Fruit fly (Drosophila melanogaster): ENCODE measurements around the gene Polr2D.

The Polr2D gene

dm6 chr3R:18255281-18255680, at the start of gene Polr2D, which contains the start of the genes Ada2a, Tgs1 and moi:
Polr2D (minus strand) TSS chr3R:18255487.
Ada2a (minus strand) TSS chr3R:18255487.
Tgs1 (plus strand) TSS chr3R:18255530.
moi (plus strand) TSS chr3R:18255530.
- TF ChIP-seq Myc (optimal IDR thresholded peaks at IDR 0.05) (no peak), psq (optimal IDR thresholded peaks at IDR 0.05) (no peak), h (optimal IDR thresholded peaks at IDR 0.05) (no peak), Sin3A (optimal IDR thresholded peaks at IDR 0.05) (no peak), ttk (optimal IDR thresholded peaks at IDR 0.05) (no peak), insv (optimal IDR thresholded peaks at IDR 0.05) (no peak)

- TF ChIP-seq psq (optimal IDR thresholded peaks at IDR 0.05) (no peak), insv (optimal IDR thresholded peaks at IDR 0.05) (no peak), Myc (optimal IDR thresholded peaks at IDR 0.05) (no peak), Sin3A (optimal IDR thresholded peaks at IDR 0.05) (no peak), h (optimal IDR thresholded peaks at IDR 0.05) (no peak), ttk (optimal IDR thresholded peaks at IDR 0.05) (no peak)
Observed at dm6 chr3R:18302749-18303148, 47.5 kb upstream of the Polr2D start, which contains the start of gene CG7126. CG7126 (minus strand) TSS chr3R:18302849.

- TF ChIP-seq psq (optimal IDR thresholded peaks at IDR 0.05) (no peak), h (optimal IDR thresholded peaks at IDR 0.05) (no peak), Myc (optimal IDR thresholded peaks at IDR 0.05) (no peak), insv (optimal IDR thresholded peaks at IDR 0.05) (no peak), ttk (optimal IDR thresholded peaks at IDR 0.05) (no peak), Sin3A (optimal IDR thresholded peaks at IDR 0.05) (no peak)
Observed at dm6 chr3R:18301569-18301968, 46.3 kb upstream of the Polr2D start, which contains the start of gene Polr1E. Polr1E (minus strand) TSS chr3R:18301728.

dm6 chr3R:18298900-18299321, 43.6 kb upstream of the Polr2D start, which contains the start of gene Dlc90F:
Dlc90F (plus strand) TSS chr3R:18299229.
- no peak for TF ChIP-seq Sin3A (optimal IDR thresholded peaks at IDR 0.05)
- no peak for TF ChIP-seq Myc (optimal IDR thresholded peaks at IDR 0.05)
- TF ChIP-seq h (optimal IDR thresholded peaks at IDR 0.05), result no peak
- TF ChIP-seq ttk (optimal IDR thresholded peaks at IDR 0.05), result no peak
- TF ChIP-seq psq (optimal IDR thresholded peaks at IDR 0.05), result no peak
- no peak for TF ChIP-seq insv (optimal IDR thresholded peaks at IDR 0.05)

dm6 chr3R:18298298-18298899, 43.1 kb upstream of the Polr2D start:
- TF ChIP-seq Sin3A (optimal IDR thresholded peaks at IDR 0.05) (no peak), Myc (optimal IDR thresholded peaks at IDR 0.05) (no peak), ttk (optimal IDR thresholded peaks at IDR 0.05) (no peak), h (optimal IDR thresholded peaks at IDR 0.05) (no peak), psq (optimal IDR thresholded peaks at IDR 0.05) (no peak), insv (optimal IDR thresholded peaks at IDR 0.05) (no peak)

dm6 chr3R:18297444-18298297, 42.4 kb upstream of the Polr2D start:
- TF ChIP-seq insv (optimal IDR thresholded peaks at IDR 0.05) (no peak), Sin3A (optimal IDR thresholded peaks at IDR 0.05) (no peak), Myc (optimal IDR thresholded peaks at IDR 0.05) (no peak), h (optimal IDR thresholded peaks at IDR 0.05) (no peak), psq (optimal IDR thresholded peaks at IDR 0.05) (no peak), ttk (optimal IDR thresholded peaks at IDR 0.05) (no peak)

- TF ChIP-seq insv (optimal IDR thresholded peaks at IDR 0.05), result no peak
Observed at dm6 chr3R:18296737-18297136, 41.5 kb upstream of the Polr2D start.

- no peak for TF ChIP-seq Sin3A (optimal IDR thresholded peaks at IDR 0.05)
- no peak for TF ChIP-seq Myc (optimal IDR thresholded peaks at IDR 0.05)
- no peak for TF ChIP-seq psq (optimal IDR thresholded peaks at IDR 0.05)
- no peak for TF ChIP-seq insv (optimal IDR thresholded peaks at IDR 0.05)
- TF ChIP-seq h (optimal IDR thresholded peaks at IDR 0.05), result no peak
- TF ChIP-seq ttk (optimal IDR thresholded peaks at IDR 0.05), result no peak
Observed at dm6 chr3R:18296084-18296483, 40.8 kb upstream of the Polr2D start.

- TF ChIP-seq psq (optimal IDR thresholded peaks at IDR 0.05) (no peak), Myc (optimal IDR thresholded peaks at IDR 0.05) (no peak), h (optimal IDR thresholded peaks at IDR 0.05) (no peak), Sin3A (optimal IDR thresholded peaks at IDR 0.05) (no peak), ttk (optimal IDR thresholded peaks at IDR 0.05) (no peak), insv (optimal IDR thresholded peaks at IDR 0.05) (no peak)
Observed at dm6 chr3R:18295262-18295944, 40.1 kb upstream of the Polr2D start.

dm6 chr3R:18294488-18294887, 39.2 kb upstream of the Polr2D start:
- no peak for TF ChIP-seq insv (optimal IDR thresholded peaks at IDR 0.05)
- TF ChIP-seq h (optimal IDR thresholded peaks at IDR 0.05), result no peak
- TF ChIP-seq ttk (optimal IDR thresholded peaks at IDR 0.05), result no peak
- TF ChIP-seq Sin3A (optimal IDR thresholded peaks at IDR 0.05), result no peak
- no peak for TF ChIP-seq Myc (optimal IDR thresholded peaks at IDR 0.05)
- no peak for TF ChIP-seq psq (optimal IDR thresholded peaks at IDR 0.05)

dm6 chr3R:18292371-18292770, 37.1 kb upstream of the Polr2D start:
- TF ChIP-seq h (optimal IDR thresholded peaks at IDR 0.05) (no peak), Myc (optimal IDR thresholded peaks at IDR 0.05) (no peak), Sin3A (optimal IDR thresholded peaks at IDR 0.05) (no peak), ttk (optimal IDR thresholded peaks at IDR 0.05) (no peak), psq (optimal IDR thresholded peaks at IDR 0.05) (no peak), insv (optimal IDR thresholded peaks at IDR 0.05) (no peak)

dm6 chr3R:18291831-18292230, 36.5 kb upstream of the Polr2D start:
- TF ChIP-seq psq (optimal IDR thresholded peaks at IDR 0.05), result no peak
- no peak for TF ChIP-seq Sin3A (optimal IDR thresholded peaks at IDR 0.05)
- no peak for TF ChIP-seq Myc (optimal IDR thresholded peaks at IDR 0.05)
- no peak for TF ChIP-seq insv (optimal IDR thresholded peaks at IDR 0.05)
- TF ChIP-seq h (optimal IDR thresholded peaks at IDR 0.05), result no peak
- TF ChIP-seq ttk (optimal IDR thresholded peaks at IDR 0.05), result no peak

Measured in Kc167 (cell line).